Fruit fly (Drosophila melanogaster): ENCODE measurements around the gene mmy.

The mmy gene

DNA sequence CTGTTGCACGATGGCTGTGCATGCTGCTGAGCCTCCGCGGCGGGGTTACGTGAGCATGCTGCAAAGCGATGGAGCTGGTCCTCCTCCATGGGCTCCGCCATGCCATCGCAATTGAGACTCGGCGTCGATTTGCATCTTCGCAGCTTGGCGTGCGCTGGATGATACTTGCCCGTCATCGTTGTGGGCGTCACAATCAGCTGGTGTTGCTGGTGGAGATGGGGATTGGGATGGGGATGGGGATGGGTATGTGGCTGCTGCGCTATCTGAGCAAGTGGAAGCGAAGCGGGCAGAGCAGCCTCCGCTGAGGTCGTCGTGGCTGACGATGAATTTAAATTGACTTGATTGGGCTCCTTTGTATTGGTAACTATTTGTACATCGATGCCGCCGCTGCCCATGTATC lies 10.3 kb downstream of the mmy start:
- no peak for TF ChIP-seq CG9139 (GFP tag; optimal IDR thresholded peaks at IDR 0.05)
- TF ChIP-seq CG7368 (GFP tag; optimal IDR thresholded peaks at IDR 0.05) = no peak
- TF ChIP-seq CG8319 (GFP tag; optimal IDR thresholded peaks at IDR 0.05) = no peak
- TF ChIP-seq fd59A (GFP tag; optimal IDR thresholded peaks at IDR 0.05) = no peak
- no peak for TF ChIP-seq Ets21C (GFP tag; optimal IDR thresholded peaks at IDR 0.05)
- TF ChIP-seq eg (GFP tag; IDR thresholded peaks at IDR 0.05) = 0 out of 3 replicates have a peak, but pooled peaks have one; percentile 9
- TF ChIP-seq CG6854 (GFP tag; optimal IDR thresholded peaks at IDR 0.05) = no peak
- no peak for TF ChIP-seq CG8632 (GFP tag; optimal IDR thresholded peaks at IDR 0.05)
- 0 out of 2 replicates have a peak, but pooled peaks have one; percentile 1 for TF ChIP-seq CG11294 (GFP tag; IDR thresholded peaks at IDR 0.05)
- TF ChIP-seq Lpt (GFP tag; optimal IDR thresholded peaks at IDR 0.05) = no peak
- TF ChIP-seq CG8119 (GFP tag; IDR thresholded peaks at IDR 0.05) = no peak
- TF ChIP-seq CG3919 (GFP tag; optimal IDR thresholded peaks at IDR 0.05) = no peak
- no peak for TF ChIP-seq CG3032 (tag; optimal IDR thresholded peaks at IDR 0.05)
- TF ChIP-seq Blimp-1 (GFP tag; optimal IDR thresholded peaks at IDR 0.05) = no peak
- TF ChIP-seq CG1621 (tag; optimal IDR thresholded peaks at IDR 0.05) = peak; percentile 31
- TF ChIP-seq net (GFP tag; optimal IDR thresholded peaks at IDR 0.05) = no peak
- TF ChIP-seq Ets96B (tag; optimal IDR thresholded peaks at IDR 0.05) = no peak
- TF ChIP-seq CG34406 (GFP tag; optimal IDR thresholded peaks at IDR 0.05) = no peak
- no peak for TF ChIP-seq topi (GFP tag; optimal IDR thresholded peaks at IDR 0.05)
- TF ChIP-seq Gug (GFP tag; IDR thresholded peaks at IDR 0.05) = no peak
- no peak for TF ChIP-seq CG16779 (tag; optimal IDR thresholded peaks at IDR 0.05)
- no peak for TF ChIP-seq CG10669 (GFP tag; optimal IDR thresholded peaks at IDR 0.05)
- no peak for TF ChIP-seq fd85E (GFP tag; optimal IDR thresholded peaks at IDR 0.05)
- no peak for TF ChIP-seq Hr4 (GFP tag; optimal IDR thresholded peaks at IDR 0.05)
- peak; percentile 96 for TF ChIP-seq svp (GFP tag)
- peak; percentile 54 for TF ChIP-seq Eip78C (GFP tag)
- TF ChIP-seq ss (GFP tag; optimal IDR thresholded peaks at IDR 0.05) = peak in 1 of 2 experiments; percentile 27
- TF ChIP-seq Hr38 (GFP tag; optimal IDR thresholded peaks at IDR 0.05) = no peak
- TF ChIP-seq CG10631 (GFP tag; optimal IDR thresholded peaks at IDR 0.05) = no peak
- no peak for TF ChIP-seq Eip93F (GFP tag; optimal IDR thresholded peaks at IDR 0.05)
- no peak for TF ChIP-seq dac (GFP tag; optimal IDR thresholded peaks at IDR 0.05)
- TF ChIP-seq CG6792 (GFP tag; optimal IDR thresholded peaks at IDR 0.05) = no peak
- no peak for TF ChIP-seq fkh (GFP tag; optimal IDR thresholded peaks at IDR 0.05)
- no peak for TF ChIP-seq Sox102F (GFP tag; optimal IDR thresholded peaks at IDR 0.05)

dm6 chr2L:6462259-6462658 lies 11.4 kb downstream of the mmy start:
- TF ChIP-seq esn (GFP tag; optimal IDR thresholded peaks at IDR 0.05) (no peak), spab (GFP tag; optimal IDR thresholded peaks at IDR 0.05) (no peak), CG6808 (GFP tag; optimal IDR thresholded peaks at IDR 0.05) (no peak), Sox102F (GFP tag; optimal IDR thresholded peaks at IDR 0.05) (no peak), fkh (GFP tag; optimal IDR thresholded peaks at IDR 0.05) (peak; percentile 79)

- no peak for TF ChIP-seq OdsH (GFP tag; optimal IDR thresholded peaks at IDR 0.05)
- no peak for TF ChIP-seq Ets21C (GFP tag; optimal IDR thresholded peaks at IDR 0.05)
- TF ChIP-seq topi (GFP tag; optimal IDR thresholded peaks at IDR 0.05) = no peak
- peak; percentile 70 for TF ChIP-seq fkh (GFP tag; optimal IDR thresholded peaks at IDR 0.05)
- TF ChIP-seq net (GFP tag; optimal IDR thresholded peaks at IDR 0.05) = no peak
- TF ChIP-seq CG31627 (GFP tag; optimal IDR thresholded peaks at IDR 0.05) = no peak
- no peak for TF ChIP-seq lz (GFP tag; optimal IDR thresholded peaks at IDR 0.05)
- TF ChIP-seq Hr38 (GFP tag; optimal IDR thresholded peaks at IDR 0.05) = no peak
- TF ChIP-seq CG11762 (GFP tag; optimal IDR thresholded peaks at IDR 0.05; ENCODE audit: insufficient read depth) = no peak
- no peak for TF ChIP-seq cyc (GFP tag; optimal IDR thresholded peaks at IDR 0.05)
- no peak for TF ChIP-seq CG10669 (GFP tag; optimal IDR thresholded peaks at IDR 0.05)
- TF ChIP-seq CG8632 (GFP tag; optimal IDR thresholded peaks at IDR 0.05) = no peak
- TF ChIP-seq Eip78C (GFP tag) = peak; percentile 68
- TF ChIP-seq pdm3 (GFP tag; optimal IDR thresholded peaks at IDR 0.05) = no peak
- no peak for TF ChIP-seq CG15336 (GFP tag; IDR thresholded peaks at IDR 0.05)
- TF ChIP-seq CG10631 (GFP tag; optimal IDR thresholded peaks at IDR 0.05) = no peak
- no peak for TF ChIP-seq CG3032 (tag; optimal IDR thresholded peaks at IDR 0.05)
- no peak for TF ChIP-seq CG11902 (GFP tag; optimal IDR thresholded peaks at IDR 0.05)
- no peak for TF ChIP-seq dac (GFP tag; optimal IDR thresholded peaks at IDR 0.05)
- TF ChIP-seq CG6276 (GFP tag; optimal IDR thresholded peaks at IDR 0.05) = no peak
- TF ChIP-seq spab (GFP tag; optimal IDR thresholded peaks at IDR 0.05) = no peak
- TF ChIP-seq Sox14 (GFP tag; optimal IDR thresholded peaks at IDR 0.05) = no peak
- no peak for TF ChIP-seq fd85E (GFP tag; optimal IDR thresholded peaks at IDR 0.05)
- TF ChIP-seq CG9139 (GFP tag; optimal IDR thresholded peaks at IDR 0.05) = no peak
- TF ChIP-seq eg (GFP tag; IDR thresholded peaks at IDR 0.05) = no peak
- no peak for TF ChIP-seq CG6854 (GFP tag; optimal IDR thresholded peaks at IDR 0.05)
- no peak for TF ChIP-seq Eip75B (GFP tag; optimal IDR thresholded peaks at IDR 0.05)
- TF ChIP-seq Hr4 (GFP tag; optimal IDR thresholded peaks at IDR 0.05) = no peak
- TF ChIP-seq ss (GFP tag; optimal IDR thresholded peaks at IDR 0.05) = no peak
Observed at dm6 chr2L:6461497-6461896, 12.2 kb downstream of the mmy start.

Data from whole organism, prepupa.